Fruit fly (Drosophila melanogaster): Measurements from ENCODE around the gene CG12017.

The CG12017 gene

dm6 chr3L:3303087-3303526 lies 23.1 kb downstream of the CG12017 start, which contains the start of gene CG14968:
CG14968 (minus strand) TSS chr3L:3303112.
- TF ChIP-seq toe (GFP tag; optimal IDR thresholded peaks at IDR 0.05) (peak; percentile 81), Mnt (GFP tag; optimal IDR thresholded peaks at IDR 0.05) (peak; percentile 62), CG7101 (tag; optimal IDR thresholded peaks at IDR 0.05) (peak; percentile 94), CG33017 (tag; optimal IDR thresholded peaks at IDR 0.05) (peak; percentile 93), cic (GFP tag; optimal IDR thresholded peaks at IDR 0.05) (peak; percentile 40), CG5204 (GFP tag; optimal IDR thresholded peaks at IDR 0.05) (peak; percentile 85), Hr96 (GFP tag; optimal IDR thresholded peaks at IDR 0.05) (peak; percentile 80), CG14711 (tag; optimal IDR thresholded peaks at IDR 0.05) (peak; percentile 93), CG1620 (GFP tag; optimal IDR thresholded peaks at IDR 0.05) (peak; percentile 80), ovo (GFP tag; optimal IDR thresholded peaks at IDR 0.05) (peak; percentile 65), bab1 (GFP tag; optimal IDR thresholded peaks at IDR 0.05) (peak; percentile 96), cnc (optimal IDR thresholded peaks at IDR 0.05) (no peak), kay (GFP tag; ENCODE audit: borderline replicate concordance) (peak; percentile 94), pad (GFP tag; optimal IDR thresholded peaks at IDR 0.05) (peak; percentile 70), CG11617 (GFP tag; optimal IDR thresholded peaks at IDR 0.05) (peak; percentile 89), tj (GFP tag; optimal IDR thresholded peaks at IDR 0.05) (peak; percentile 56), CG12768 (GFP tag; optimal IDR thresholded peaks at IDR 0.05) (peak; percentile 92), Crg-1 (GFP tag; optimal IDR thresholded peaks at IDR 0.05) (peak; percentile 85), Clk (GFP tag; optimal IDR thresholded peaks at IDR 0.05) (peak; percentile 86), CG7045 (GFP tag; optimal IDR thresholded peaks at IDR 0.05) (peak; percentile 90)

dm6 chr3L:3303534-3304459 lies 23.8 kb downstream of the CG12017 start, which contains the start of gene ZnT63C:
ZnT63C (plus strand) TSS chr3L:3303708.
- TF ChIP-seq bab1 (GFP tag; optimal IDR thresholded peaks at IDR 0.05) (no peak), toe (GFP tag; optimal IDR thresholded peaks at IDR 0.05) (no peak), CG7045 (GFP tag; optimal IDR thresholded peaks at IDR 0.05) (peak; percentile 12), cnc (optimal IDR thresholded peaks at IDR 0.05) (peak; percentile 56 to 86), ovo (GFP tag; optimal IDR thresholded peaks at IDR 0.05) (no peak), cic (GFP tag; optimal IDR thresholded peaks at IDR 0.05) (peak; percentile 50), pad (GFP tag; optimal IDR thresholded peaks at IDR 0.05) (peak; percentile 65), CG5204 (GFP tag; optimal IDR thresholded peaks at IDR 0.05) (no peak), Crg-1 (GFP tag; optimal IDR thresholded peaks at IDR 0.05) (no peak), kay (GFP tag; ENCODE audit: borderline replicate concordance) (peak; percentile 64), CG14711 (tag; optimal IDR thresholded peaks at IDR 0.05) (peak; percentile 41), CG7101 (tag; optimal IDR thresholded peaks at IDR 0.05) (no peak), Hr96 (GFP tag; optimal IDR thresholded peaks at IDR 0.05) (no peak), Clk (GFP tag; optimal IDR thresholded peaks at IDR 0.05) (no peak), CG12768 (GFP tag; optimal IDR thresholded peaks at IDR 0.05) (no peak), tj (GFP tag; optimal IDR thresholded peaks at IDR 0.05) (peak; percentile 3), CG1620 (GFP tag; optimal IDR thresholded peaks at IDR 0.05) (no peak), CG33017 (tag; optimal IDR thresholded peaks at IDR 0.05) (no peak), CG11617 (GFP tag; optimal IDR thresholded peaks at IDR 0.05) (no peak), Mnt (GFP tag; optimal IDR thresholded peaks at IDR 0.05) (peak; percentile 88)

- TF ChIP-seq pad (GFP tag; optimal IDR thresholded peaks at IDR 0.05) (no peak), ovo (GFP tag; optimal IDR thresholded peaks at IDR 0.05) (no peak), Crg-1 (GFP tag; optimal IDR thresholded peaks at IDR 0.05) (no peak), CG11617 (GFP tag; optimal IDR thresholded peaks at IDR 0.05) (no peak), cic (GFP tag; optimal IDR thresholded peaks at IDR 0.05) (no peak), kay (GFP tag; ENCODE audit: borderline replicate concordance) (no peak), Hr96 (GFP tag; optimal IDR thresholded peaks at IDR 0.05) (no peak), Clk (GFP tag; optimal IDR thresholded peaks at IDR 0.05) (no peak), toe (GFP tag; optimal IDR thresholded peaks at IDR 0.05) (no peak), CG5204 (GFP tag; optimal IDR thresholded peaks at IDR 0.05) (no peak), CG12768 (GFP tag; optimal IDR thresholded peaks at IDR 0.05) (no peak)
These were observed 24.7 kb downstream of the CG12017 start for dm6 chr3L:3304740-3305139.

- TF ChIP-seq CG11617 (GFP tag; optimal IDR thresholded peaks at IDR 0.05) (no peak), Crg-1 (GFP tag; optimal IDR thresholded peaks at IDR 0.05) (no peak), CG14711 (tag; optimal IDR thresholded peaks at IDR 0.05) (no peak), CG33017 (tag; optimal IDR thresholded peaks at IDR 0.05) (no peak), Clk (GFP tag; optimal IDR thresholded peaks at IDR 0.05) (no peak), tj (GFP tag; optimal IDR thresholded peaks at IDR 0.05) (no peak), CG7045 (GFP tag; optimal IDR thresholded peaks at IDR 0.05) (no peak), cic (GFP tag; optimal IDR thresholded peaks at IDR 0.05) (no peak), ovo (GFP tag; optimal IDR thresholded peaks at IDR 0.05) (no peak), cnc (optimal IDR thresholded peaks at IDR 0.05) (no peak), kay (GFP tag; ENCODE audit: borderline replicate concordance) (no peak), CG5204 (GFP tag; optimal IDR thresholded peaks at IDR 0.05) (no peak), Mnt (GFP tag; optimal IDR thresholded peaks at IDR 0.05) (no peak)
These were observed 25.4 kb downstream of the CG12017 start for dm6 chr3L:3305430-3305829.

- TF ChIP-seq CG14711 (tag; optimal IDR thresholded peaks at IDR 0.05) (no peak), kay (GFP tag; ENCODE audit: borderline replicate concordance) (peak; percentile 14)
These were observed 26.5 kb downstream of the CG12017 start for dm6 chr3L:3306515-3306914.

- TF ChIP-seq CG14711 (tag; optimal IDR thresholded peaks at IDR 0.05) (no peak), cnc (optimal IDR thresholded peaks at IDR 0.05) (no peak), Clk (GFP tag; optimal IDR thresholded peaks at IDR 0.05) (no peak), CG11617 (GFP tag; optimal IDR thresholded peaks at IDR 0.05) (no peak), Mnt (GFP tag; optimal IDR thresholded peaks at IDR 0.05) (no peak), CG5204 (GFP tag; optimal IDR thresholded peaks at IDR 0.05) (no peak)
These were observed 27.6 kb downstream of the CG12017 start for dm6 chr3L:3307593-3307992.
